Worm (Caenorhabditis elegans): ENCODE data around the gene ZK792.1.

DNA sequence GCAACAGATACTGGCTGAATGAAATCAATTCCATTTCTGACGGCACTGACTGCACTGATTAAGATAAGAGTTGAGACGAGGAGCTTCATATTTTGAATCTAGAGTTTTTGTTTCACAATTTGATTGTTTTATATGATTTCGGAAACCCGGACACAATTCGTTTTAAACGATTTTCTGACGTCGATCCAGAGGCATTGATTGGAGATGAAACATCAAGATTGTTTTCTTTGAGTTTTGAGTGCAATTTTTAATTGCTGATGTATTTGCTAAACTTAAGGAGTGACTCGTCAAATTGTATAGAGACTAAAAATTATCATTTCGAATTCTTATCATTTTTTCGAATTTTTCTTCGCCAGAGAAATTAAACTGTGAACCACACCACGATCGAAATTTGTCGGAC is 31.8 kb upstream of the ZK792.1 start, which contains the start of gene lys-6:
- TF ChIP-seq med-1 (GFP tag; optimal IDR thresholded peaks at IDR 0.05; ENCODE audit: insufficient read depth) (no peak), cog-1 (tag; optimal IDR thresholded peaks at IDR 0.05) (no peak), ref-1 (GFP tag; conservative IDR thresholded peaks at IDR 0.05) (no peak), flt-1 (GFP tag; IDR thresholded peaks at IDR 0.05) (no peak), ztf-29 (GFP tag; IDR thresholded peaks at IDR 0.05) (no peak), T22C8.4 (GFP tag; IDR thresholded peaks at IDR 0.05) (no peak), klf-2 (GFP tag; conservative IDR thresholded peaks at IDR 0.05) (no peak), ztf-23 (GFP tag; IDR thresholded peaks at IDR 0.05) (no peak)

All from whole organism, midembryonic.